Fruit fly (Drosophila melanogaster): Measurements from ENCODE around the gene CG7841.

The CG7841 gene

dm6 chr3L:15496274-15496673, 11.8 kb downstream of the CG7841 start, which contains the start of gene CG13455:
TSS of gene CG13455 (plus strand) at chr3L:15496574.
- no peak for TF ChIP-seq Clk (GFP tag; optimal IDR thresholded peaks at IDR 0.05)
- TF ChIP-seq CG7101 (tag; optimal IDR thresholded peaks at IDR 0.05): no peak
- TF ChIP-seq ovo (GFP tag; optimal IDR thresholded peaks at IDR 0.05): no peak
- TF ChIP-seq tj (GFP tag; optimal IDR thresholded peaks at IDR 0.05): no peak
- no peak for TF ChIP-seq pad (GFP tag; optimal IDR thresholded peaks at IDR 0.05)
- no peak for TF ChIP-seq cic (GFP tag; optimal IDR thresholded peaks at IDR 0.05)
- TF ChIP-seq CG11617 (GFP tag; optimal IDR thresholded peaks at IDR 0.05): no peak
- TF ChIP-seq toe (GFP tag; optimal IDR thresholded peaks at IDR 0.05): no peak
- TF ChIP-seq cnc (optimal IDR thresholded peaks at IDR 0.05): no peak
- TF ChIP-seq bab1 (GFP tag; optimal IDR thresholded peaks at IDR 0.05): no peak
- TF ChIP-seq CG12768 (GFP tag; optimal IDR thresholded peaks at IDR 0.05): no peak
- TF ChIP-seq Crg-1 (GFP tag; optimal IDR thresholded peaks at IDR 0.05): no peak
- no peak for TF ChIP-seq Mnt (GFP tag; optimal IDR thresholded peaks at IDR 0.05)
- TF ChIP-seq CG5204 (GFP tag; optimal IDR thresholded peaks at IDR 0.05): no peak
- TF ChIP-seq CG1620 (GFP tag; optimal IDR thresholded peaks at IDR 0.05): no peak
- no peak for TF ChIP-seq CG7045 (GFP tag; optimal IDR thresholded peaks at IDR 0.05)

- TF ChIP-seq CG33017 (tag; optimal IDR thresholded peaks at IDR 0.05) (no peak), Crg-1 (GFP tag; optimal IDR thresholded peaks at IDR 0.05) (no peak), kay (GFP tag; ENCODE audit: borderline replicate concordance) (no peak), CG14711 (tag; optimal IDR thresholded peaks at IDR 0.05) (no peak), Clk (GFP tag; optimal IDR thresholded peaks at IDR 0.05) (no peak), cnc (optimal IDR thresholded peaks at IDR 0.05) (no peak), bab1 (GFP tag; optimal IDR thresholded peaks at IDR 0.05) (no peak), toe (GFP tag; optimal IDR thresholded peaks at IDR 0.05) (no peak), CG7101 (tag; optimal IDR thresholded peaks at IDR 0.05) (no peak), CG12768 (GFP tag; optimal IDR thresholded peaks at IDR 0.05) (no peak), CG1620 (GFP tag; optimal IDR thresholded peaks at IDR 0.05) (no peak), CG11617 (GFP tag; optimal IDR thresholded peaks at IDR 0.05) (no peak), Hr96 (GFP tag; optimal IDR thresholded peaks at IDR 0.05) (no peak), ovo (GFP tag; optimal IDR thresholded peaks at IDR 0.05) (no peak), CG7045 (GFP tag; optimal IDR thresholded peaks at IDR 0.05) (no peak), Mnt (GFP tag; optimal IDR thresholded peaks at IDR 0.05) (no peak), CG5204 (GFP tag; optimal IDR thresholded peaks at IDR 0.05) (no peak), pad (GFP tag; optimal IDR thresholded peaks at IDR 0.05) (no peak), tj (GFP tag; optimal IDR thresholded peaks at IDR 0.05) (no peak), cic (GFP tag; optimal IDR thresholded peaks at IDR 0.05) (no peak)
These were observed 12.6 kb downstream of the CG7841 start, which contains the start of gene CG12355 for dm6 chr3L:15495449-15495848. TSS of gene CG12355 (minus strand) at chr3L:15495549.

DNA sequence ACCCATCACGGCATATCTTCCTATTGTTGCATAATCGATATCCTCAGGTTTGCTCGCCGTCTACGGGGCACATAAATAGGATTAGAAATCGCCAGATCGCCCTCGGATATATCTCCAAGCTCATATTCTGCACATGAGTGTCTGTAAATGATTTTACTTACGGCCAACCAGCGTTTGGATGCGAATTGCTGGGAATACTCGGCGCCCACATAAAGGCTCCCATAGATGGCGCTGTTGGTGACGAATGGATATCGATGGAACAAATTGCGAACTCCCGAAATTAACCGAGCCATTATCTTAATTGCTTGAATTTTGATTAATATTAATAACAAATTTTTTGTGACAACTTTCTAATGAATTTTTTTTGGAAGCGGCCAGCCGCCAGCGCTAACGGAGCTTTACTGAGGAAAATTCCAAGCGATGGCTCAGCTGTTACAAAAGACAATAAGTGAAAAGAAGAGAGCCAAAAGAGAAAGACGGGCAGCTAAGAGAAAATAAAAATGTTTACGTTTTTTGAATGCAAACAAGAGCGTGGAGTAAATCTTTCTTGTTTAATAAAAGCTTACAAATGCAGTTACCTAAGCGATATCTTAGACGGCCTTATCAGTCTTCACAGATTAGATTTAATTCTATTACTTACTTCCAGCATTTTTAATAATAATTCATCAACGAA, 13.3 kb downstream of the CG7841 start:
- TF ChIP-seq CG33017 (tag; optimal IDR thresholded peaks at IDR 0.05) (no peak), CG1620 (GFP tag; optimal IDR thresholded peaks at IDR 0.05) (no peak), ovo (GFP tag; optimal IDR thresholded peaks at IDR 0.05) (peak; percentile 21), CG5204 (GFP tag; optimal IDR thresholded peaks at IDR 0.05) (no peak), pad (GFP tag; optimal IDR thresholded peaks at IDR 0.05) (no peak), tj (GFP tag; optimal IDR thresholded peaks at IDR 0.05) (no peak), CG7101 (tag; optimal IDR thresholded peaks at IDR 0.05) (no peak), cic (GFP tag; optimal IDR thresholded peaks at IDR 0.05) (peak; percentile 47), cnc (optimal IDR thresholded peaks at IDR 0.05) (no peak), CG7045 (GFP tag; optimal IDR thresholded peaks at IDR 0.05) (no peak), Mnt (GFP tag; optimal IDR thresholded peaks at IDR 0.05) (peak; percentile 1), Clk (GFP tag; optimal IDR thresholded peaks at IDR 0.05) (no peak), kay (GFP tag; ENCODE audit: borderline replicate concordance) (peak; percentile 70)

DNA sequence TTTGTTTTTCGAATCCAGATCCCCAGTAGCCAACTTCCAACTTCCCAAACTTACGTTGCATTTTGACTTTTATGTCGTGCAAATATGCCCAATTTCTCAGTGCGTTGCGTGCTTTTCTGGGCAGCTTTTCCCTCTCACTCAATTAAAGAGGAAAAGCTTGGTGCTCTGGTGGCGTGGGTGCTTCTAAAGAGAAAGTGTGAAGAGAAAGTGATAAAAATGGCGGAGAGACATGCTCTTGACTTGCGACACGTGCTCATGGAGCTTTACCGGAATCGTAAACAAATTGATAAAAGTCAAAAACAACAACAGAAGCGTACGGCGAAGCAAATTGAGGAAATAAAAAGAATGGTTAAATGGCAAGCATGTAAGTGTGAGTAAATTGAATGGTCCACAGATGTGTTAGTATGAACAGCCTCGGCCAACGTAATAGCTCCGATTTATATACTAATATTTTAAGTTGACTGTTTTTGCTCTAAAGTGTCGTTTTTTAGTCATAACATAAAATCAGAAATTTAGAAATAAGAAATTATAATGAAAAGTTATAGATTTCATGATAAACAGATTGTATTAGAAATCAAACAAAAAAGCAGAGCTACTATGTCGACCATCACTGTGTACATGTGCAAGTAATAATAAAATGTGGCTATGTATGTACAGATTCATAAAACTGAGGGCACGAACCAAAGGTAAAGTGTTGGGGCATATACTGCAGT, 14.0 kb downstream of the CG7841 start:
- TF ChIP-seq cic (GFP tag; optimal IDR thresholded peaks at IDR 0.05): peak; percentile 77
- TF ChIP-seq CG33017 (tag; optimal IDR thresholded peaks at IDR 0.05): no peak
- no peak for TF ChIP-seq CG1620 (GFP tag; optimal IDR thresholded peaks at IDR 0.05)
- TF ChIP-seq kay (GFP tag; ENCODE audit: borderline replicate concordance): peak; percentile 89
- TF ChIP-seq Mnt (GFP tag; optimal IDR thresholded peaks at IDR 0.05): peak; percentile 83

DNA sequence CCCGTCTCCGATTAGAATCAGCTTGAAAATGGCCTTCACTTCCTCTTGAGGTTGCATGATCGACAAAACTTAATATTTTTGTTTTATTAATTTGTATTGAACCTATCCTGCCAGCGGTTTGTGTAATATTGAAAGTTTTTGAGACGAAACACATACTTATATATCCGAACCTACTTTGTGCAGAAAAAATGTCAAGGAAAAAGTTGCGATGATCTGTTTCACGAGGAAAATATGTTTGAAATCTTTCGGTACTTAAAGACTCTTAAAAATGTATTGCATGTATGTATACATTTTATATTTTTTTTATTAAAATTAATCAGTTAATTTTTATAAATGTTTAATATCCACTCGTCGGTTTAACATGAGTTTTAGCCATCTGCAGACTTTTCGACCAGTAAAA, 22.8 kb downstream of the CG7841 start, which contains the start of gene Ran-like:
Ran-like (minus strand) TSS at position 101 of the 400 bp plus-strand sequence.
- TF ChIP-seq pad (GFP tag; optimal IDR thresholded peaks at IDR 0.05) (no peak), toe (GFP tag; optimal IDR thresholded peaks at IDR 0.05) (no peak), CG12768 (GFP tag; optimal IDR thresholded peaks at IDR 0.05) (no peak), CG7045 (GFP tag; optimal IDR thresholded peaks at IDR 0.05) (no peak), cic (GFP tag; optimal IDR thresholded peaks at IDR 0.05) (no peak), ovo (GFP tag; optimal IDR thresholded peaks at IDR 0.05) (no peak), CG33017 (tag; optimal IDR thresholded peaks at IDR 0.05) (no peak), CG11617 (GFP tag; optimal IDR thresholded peaks at IDR 0.05) (no peak), Hr96 (GFP tag; optimal IDR thresholded peaks at IDR 0.05) (no peak), kay (GFP tag; ENCODE audit: borderline replicate concordance) (no peak), bab1 (GFP tag; optimal IDR thresholded peaks at IDR 0.05) (no peak), CG7101 (tag; optimal IDR thresholded peaks at IDR 0.05) (no peak), cnc (optimal IDR thresholded peaks at IDR 0.05) (no peak)

DNA sequence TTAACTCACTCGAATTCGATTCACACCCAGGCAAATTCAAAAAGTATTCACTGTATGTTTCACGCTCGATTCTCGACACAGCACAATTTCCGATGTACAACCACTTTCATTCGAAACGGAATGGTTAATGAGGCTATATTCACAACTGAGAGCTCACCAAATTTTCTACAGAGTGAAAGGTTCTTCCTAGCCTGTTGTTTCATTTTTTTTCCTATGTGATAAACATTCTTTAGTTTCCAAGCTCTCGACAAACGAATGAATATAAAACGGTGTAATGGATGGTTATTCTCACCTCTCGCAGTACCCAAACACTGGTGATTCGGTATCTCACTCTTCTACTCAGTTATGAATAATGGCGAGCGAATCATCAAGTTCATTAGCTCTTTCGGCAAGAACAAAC, 34.0 kb downstream of the CG7841 start, which contains the start of gene cocoon:
cocoon (minus strand) TSS at position 101 of the 400 bp plus-strand sequence.
- TF ChIP-seq CG33017 (tag; optimal IDR thresholded peaks at IDR 0.05) (no peak), CG11617 (GFP tag; optimal IDR thresholded peaks at IDR 0.05) (no peak), bab1 (GFP tag; optimal IDR thresholded peaks at IDR 0.05) (no peak), Clk (GFP tag; optimal IDR thresholded peaks at IDR 0.05) (no peak), CG7045 (GFP tag; optimal IDR thresholded peaks at IDR 0.05) (no peak), CG5204 (GFP tag; optimal IDR thresholded peaks at IDR 0.05) (no peak), ovo (GFP tag; optimal IDR thresholded peaks at IDR 0.05) (no peak), CG1620 (GFP tag; optimal IDR thresholded peaks at IDR 0.05) (no peak), tj (GFP tag; optimal IDR thresholded peaks at IDR 0.05) (no peak), Hr96 (GFP tag; optimal IDR thresholded peaks at IDR 0.05) (no peak), Crg-1 (GFP tag; optimal IDR thresholded peaks at IDR 0.05) (no peak), Mnt (GFP tag; optimal IDR thresholded peaks at IDR 0.05) (no peak), cnc (optimal IDR thresholded peaks at IDR 0.05) (no peak), pad (GFP tag; optimal IDR thresholded peaks at IDR 0.05) (no peak)

Measured in whole organism, adult.